Worm (Caenorhabditis elegans) whole organism, early embryonic: ENCODE measurements around the gene Y39F10A.3.

ENCODE experiments used
- B0310.2 ChIP-seq: sonication (generic microtip); optimal IDR thresholded peaks from 2 replicates; lab custom pipeline; 2016; ENCODE audit warnings: mild to moderate bottlenecking, missing genetic modification characterization, missing compliant biosample characterization
- F13C5.2 ChIP-seq: sonication (generic microtip); optimal IDR thresholded peaks from 2 replicates; lab custom pipeline; 2017; ENCODE audit warnings: mild to moderate bottlenecking, missing genetic modification characterization, inconsistent platforms, missing compliant biosample characterization
- ama-1 ChIP-seq: fragments of 150-350 bp; optimal IDR thresholded peaks from 2 replicates; lab custom pipeline; 2014
- ceh-13 ChIP-seq: fragments of 200-800 bp; sonication (Bioruptor generic); optimal IDR thresholded peaks from 2 replicates; lab custom pipeline; 2018; ENCODE audit warnings: mild to moderate bottlenecking, missing genetic modification characterization, missing compliant biosample characterization
- ceh-36 ChIP-seq: sonication (generic microtip); optimal IDR thresholded peaks from 2 replicates; lab custom pipeline; 2016; ENCODE audit warnings: missing genetic modification characterization, inconsistent platforms, missing compliant biosample characterization
- ets-7 ChIP-seq: sonication (generic microtip); optimal IDR thresholded peaks from 2 replicates; lab custom pipeline; 2016; ENCODE audit warnings: missing genotype, missing genetic modification characterization, missing compliant biosample characterization
- flt-1 ChIP-seq: fragments of 200-800 bp; sonication (Bioruptor generic); IDR thresholded peaks from 2 replicates; pipeline ENCODE4 v1.3.6; 2022; ENCODE audit warnings: missing genetic modification characterization, missing compliant biosample characterization
- hmbx-1 ChIP-seq: sonication (generic microtip); optimal IDR thresholded peaks from 2 replicates; lab custom pipeline; 2016; ENCODE audit warnings: mild to moderate bottlenecking, missing genetic modification characterization, missing compliant biosample characterization
- hmg-4 ChIP-seq: fragments of 200-800 bp; sonication (Bioruptor generic); optimal IDR thresholded peaks from 2 replicates; lab custom pipeline; 2018; ENCODE audit warnings: mild to moderate bottlenecking, missing genetic modification characterization, missing compliant biosample characterization
- hnd-1 ChIP-seq: sonication (generic microtip); optimal IDR thresholded peaks from 2 replicates; lab custom pipeline; 2016; ENCODE audit warnings: missing genetic modification characterization, missing compliant biosample characterization
- sea-1 ChIP-seq: fragments of 200-800 bp; sonication (Bioruptor generic); conservative IDR thresholded peaks from 2 replicates; pipeline ENCODE4 v1.3.6; 2022; ENCODE audit warnings: missing genetic modification characterization, missing compliant biosample characterization
- tbx-11 ChIP-seq: fragments of 200-800 bp; sonication (Bioruptor generic); IDR thresholded peaks from 2 replicates; pipeline ENCODE4 v1.3.6; 2022; ENCODE audit warnings: missing genetic modification characterization, missing compliant biosample characterization
- tra-4 ChIP-seq: sonication (generic microtip); optimal IDR thresholded peaks from 2 replicates; lab custom pipeline; 2017; ENCODE audit warnings: missing genetic modification characterization, missing compliant biosample characterization

DNA sequence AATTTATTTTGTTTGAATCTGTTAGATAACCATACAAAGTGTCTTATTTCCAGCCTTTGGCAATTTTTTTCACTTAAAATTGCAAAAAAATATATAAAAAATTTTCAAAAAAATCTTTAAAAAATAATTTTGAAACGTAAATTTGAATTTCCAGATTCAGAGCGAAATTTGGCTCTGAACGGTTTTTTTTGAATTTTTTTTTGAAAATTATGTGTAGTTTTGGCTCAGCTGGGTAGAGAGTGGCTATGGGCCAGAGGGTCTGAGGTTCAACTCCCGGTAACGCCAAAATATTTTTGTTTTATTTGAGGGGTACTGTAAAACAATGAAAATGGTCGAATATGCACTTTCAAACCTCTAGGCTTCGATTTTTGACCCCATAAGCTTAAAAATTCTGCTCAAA is 29.3 kb downstream of the Y39F10A.3 start:
- no peak for TF ChIP-seq ama-1
- TF ChIP-seq sea-1 (GFP tag; lab: Robert Waterston, UW), result no peak
- no peak for TF ChIP-seq hmbx-1 (tag; lab: Kevin White, UChicago)
- TF ChIP-seq tbx-11 (GFP tag; lab: Robert Waterston, UW), result no peak
- no peak for TF ChIP-seq hmg-4 (GFP tag; lab: Kevin White, UChicago)
- no peak for TF ChIP-seq hnd-1 (tag; lab: Kevin White, UChicago)
- TF ChIP-seq F13C5.2 (tag; lab: Kevin White, UChicago), result no peak
- TF ChIP-seq ets-7 (tag; lab: Kevin White, UChicago), result no peak
- no peak for TF ChIP-seq ceh-36
- TF ChIP-seq tra-4 (tag; lab: Kevin White, UChicago), result no peak
- no peak for TF ChIP-seq ceh-13
- TF ChIP-seq B0310.2 (tag; lab: Kevin White, UChicago), result no peak
- TF ChIP-seq flt-1, result no peak
